Worm (Caenorhabditis elegans): ENCODE measurements around the gene cut-3.

ce11 chrII:8405303-8405702, 41.3 kb downstream of the cut-3 start, which contains the start of gene ubc-24:
- TF ChIP-seq fos-1 (tag; optimal IDR thresholded peaks at IDR 0.05): no peak
- TF ChIP-seq skn-1 (tag; optimal IDR thresholded peaks at IDR 0.05): no peak
- no peak for TF ChIP-seq zfp-3 (GFP tag; conservative IDR thresholded peaks at IDR 0.05)
- TF ChIP-seq mep-1 (tag; optimal IDR thresholded peaks at IDR 0.05): no peak
- TF ChIP-seq arid-1 (GFP tag; conservative IDR thresholded peaks at IDR 0.05): no peak
- TF ChIP-seq ceh-20 (GFP tag; IDR thresholded peaks at IDR 0.05): no peak
- no peak for TF ChIP-seq aly-2 (tag; optimal IDR thresholded peaks at IDR 0.05)
- TF ChIP-seq attf-4 (tag; optimal IDR thresholded peaks at IDR 0.05): no peak

All from whole organism, L4 larva.